Fruit fly (Drosophila melanogaster): Measurements from ENCODE around the gene Sf3b5.

Sf3b5 gene

dm6 chr3R:9064874-9065273 is 49.7 kb upstream of the Sf3b5 start, which contains the start of the genes beag and Ada (continued):
- TF ChIP-seq CG11695 (GFP tag; IDR thresholded peaks at IDR 0.05) (no peak), luna (GFP tag; optimal IDR thresholded peaks at IDR 0.05) (no peak), CG1603 (tag; optimal IDR thresholded peaks at IDR 0.05) (peak; percentile 64), CG30403 (GFP tag; optimal IDR thresholded peaks at IDR 0.05) (peak; percentile 62), cato (GFP tag; optimal IDR thresholded peaks at IDR 0.05; ENCODE audit: borderline replicate concordance) (no peak), CG15696 (tag; optimal IDR thresholded peaks at IDR 0.05) (peak; percentile 34), CG17568 (GFP tag; optimal IDR thresholded peaks at IDR 0.05) (no peak), CG16815 (GFP tag; optimal IDR thresholded peaks at IDR 0.05) (no peak), trem (tag; optimal IDR thresholded peaks at IDR 0.05) (peak; percentile 51), Aef1 (GFP tag; IDR thresholded peaks at IDR 0.05) (peak; percentile 38; the same call in 1 of the 3 replicates), CG12659 (GFP tag; optimal IDR thresholded peaks at IDR 0.05) (peak; percentile 63), CG14014 (GFP tag; IDR thresholded peaks at IDR 0.05) (peak; percentile 42; the same call in 1 of the 2 replicates), CG9215 (GFP tag; IDR thresholded peaks at IDR 0.05) (peak; percentile 36; the same call in 1 of the 2 replicates), Nf-YC (tag; optimal IDR thresholded peaks at IDR 0.05) (peak; percentile 38), fu2 (GFP tag; optimal IDR thresholded peaks at IDR 0.05) (peak; percentile 29), bcd (GFP tag; optimal IDR thresholded peaks at IDR 0.05) (no peak), CG3407 (GFP tag; optimal IDR thresholded peaks at IDR 0.05) (no peak), CkIIα-i1 (GFP tag; IDR thresholded peaks at IDR 0.05) (no peak), grau (tag; optimal IDR thresholded peaks at IDR 0.05) (peak; percentile 63), bab2 (GFP tag; optimal IDR thresholded peaks at IDR 0.05) (no peak), CG17385 (GFP tag; optimal IDR thresholded peaks at IDR 0.05) (peak; percentile 99), so (GFP tag; IDR thresholded peaks at IDR 0.05) (peak; percentile 39; the same call in 1 of the 3 replicates), BEAF-32 (GFP tag; optimal IDR thresholded peaks at IDR 0.05) (peak; percentile 55), ranshi (GFP tag; IDR thresholded peaks at IDR 0.05) (no peak), CG1792 (GFP tag; optimal IDR thresholded peaks at IDR 0.05) (peak; percentile 5), CG10543 (GFP tag; optimal IDR thresholded peaks at IDR 0.05) (peak; percentile 8), Spps (tag; optimal IDR thresholded peaks at IDR 0.05) (no peak), sob (GFP tag; IDR thresholded peaks at IDR 0.05) (peak; percentile 52; the same call in 1 of the 2 replicates), dmrt11E (tag; optimal IDR thresholded peaks at IDR 0.05) (peak; percentile 23), CG9932 (GFP tag; IDR thresholded peaks at IDR 0.05) (peak; percentile 84), vfl (GFP tag; optimal IDR thresholded peaks at IDR 0.05) (no peak), CG14710 (tag; optimal IDR thresholded peaks at IDR 0.05) (peak; percentile 61), Sin3A (optimal IDR thresholded peaks at IDR 0.05) (peak; percentile 28), al (GFP tag; IDR thresholded peaks at IDR 0.05) (0 out of 2 replicates have a peak, but pooled peaks have one; percentile 34), bsh (GFP tag; optimal IDR thresholded peaks at IDR 0.05) (peak in 1 of 2 experiments; percentile 38), CG6854 (GFP tag; optimal IDR thresholded peaks at IDR 0.05) (no peak), Tbp (GFP tag; optimal IDR thresholded peaks at IDR 0.05) (no peak), CG11723 (GFP tag; optimal IDR thresholded peaks at IDR 0.05) (no peak), CG18262 (tag; optimal IDR thresholded peaks at IDR 0.05) (peak; percentile 29), Awh (GFP tag; IDR thresholded peaks at IDR 0.05) (no peak), CG16863 (GFP tag; optimal IDR thresholded peaks at IDR 0.05) (no peak), CG3726 (GFP tag; IDR thresholded peaks at IDR 0.05) (no peak), jumu (GFP tag; optimal IDR thresholded peaks at IDR 0.05) (peak; percentile 54), D19B (GFP tag; optimal IDR thresholded peaks at IDR 0.05) (no peak), CG31224 (GFP tag; IDR thresholded peaks at IDR 0.05) (no peak), ken (GFP tag; IDR thresholded peaks at IDR 0.05) (no peak), Ptx1 (GFP tag; IDR thresholded peaks at IDR 0.05) (peak; percentile 54), Hmx (GFP tag; optimal IDR thresholded peaks at IDR 0.05) (no peak), jigr1 (GFP tag; IDR thresholded peaks at IDR 0.05) (no peak), en (GFP tag; optimal IDR thresholded peaks at IDR 0.05) (no peak), ci (GFP tag; IDR thresholded peaks at IDR 0.05) (no peak), ttk (GFP tag; IDR thresholded peaks at IDR 0.05) (no peak)

Data from whole organism, embryonic.